Worm (Caenorhabditis elegans) whole organism, midembryonic: Measurements from ENCODE around the gene K08F8.15.

ENCODE experiments used
- T22C8.4 ChIP-seq: fragments of 200-800 bp; sonication (Bioruptor generic); IDR thresholded peaks from 2 replicates; pipeline ENCODE4 v1.3.6; 2022; ENCODE audit warnings: missing genetic modification characterization, missing compliant biosample characterization
- cog-1 ChIP-seq: sonication (generic microtip); optimal IDR thresholded peaks from 2 replicates; lab custom pipeline; 2016; ENCODE audit warnings: missing genetic modification characterization, missing compliant biosample characterization
- flt-1 ChIP-seq: fragments of 200-800 bp; sonication (Bioruptor generic); IDR thresholded peaks from 2 replicates; pipeline ENCODE4 v1.3.6; 2022; ENCODE audit warnings: missing genetic modification characterization, missing compliant biosample characterization
- med-1 ChIP-seq: sonication (generic microtip); optimal IDR thresholded peaks from 2 replicates; lab custom pipeline; 2017; ENCODE audit warnings: missing genetic modification characterization, mild to moderate bottlenecking, missing compliant biosample characterization, antibody characterized with exemption, missing genetic modification reagents; ENCODE audit not compliant: insufficient read depth
- ref-1 ChIP-seq: fragments of 200-800 bp; sonication (Bioruptor generic); conservative IDR thresholded peaks from 2 replicates; pipeline ENCODE4 v1.3.6; 2022; ENCODE audit warnings: missing genetic modification reagents, missing genetic modification characterization, missing compliant biosample characterization
- tab-1 ChIP-seq: fragments of 200-800 bp; sonication (Bioruptor generic); IDR thresholded peaks from 2 replicates; pipeline ENCODE4 v1.3.6; 2022; ENCODE audit warnings: missing genetic modification characterization, missing compliant biosample characterization
- ztf-23 ChIP-seq: fragments of 200-800 bp; sonication (Bioruptor generic); IDR thresholded peaks from 2 replicates; pipeline ENCODE4 v1.3.6; 2022; ENCODE audit warnings: missing genetic modification reagents, missing genetic modification characterization, missing compliant biosample characterization

ce11 chrII:8792640-8793039 is 26.0 kb downstream of the K08F8.15 start, which contains the start of gene idpa-2:
- TF ChIP-seq flt-1 (GFP tag; lab: Robert Waterston, UW): no peak
- TF ChIP-seq tab-1 (GFP tag; lab: Robert Waterston, UW): no peak
- no peak for TF ChIP-seq ztf-23 (GFP tag; lab: Robert Waterston, UW)
- no peak for TF ChIP-seq med-1 (GFP tag; lab: Kevin White, UChicago)
- no peak for TF ChIP-seq T22C8.4 (GFP tag; lab: Robert Waterston, UW)
- TF ChIP-seq ref-1 (GFP tag; lab: Robert Waterston, UW): no peak
- no peak for TF ChIP-seq cog-1 (tag; lab: Kevin White, UChicago)
